Worm (Caenorhabditis elegans) whole organism, dauer: ENCODE results near the gene folt-3.

ENCODE experiments used
- unc-62 ChIP-seq: sonication (generic microtip); optimal IDR thresholded peaks from 2 replicates; lab custom pipeline; 2017; ENCODE audit warnings: missing biosample characterization, missing genetic modification reagents, missing genetic modification characterization

folt-3 gene

ce11 chrV:7562947-7563346 is 46.6 kb downstream of the folt-3 start, which contains the start of gene F19F10.1:
TSS of gene F19F10.1 (plus strand) at chrV:7563247.
- no peak for TF ChIP-seq unc-62 (GFP tag; lab: Kevin White, UChicago)

- TF ChIP-seq unc-62 (GFP tag; lab: Kevin White, UChicago): no peak
Measured at ce11 chrV:7558693-7559092, 50.9 kb downstream of the folt-3 start, which contains the start of gene ets-7. TSS of gene ets-7 (minus strand) at chrV:7558793.

ce11 chrV:7555875-7556274 is 53.7 kb downstream of the folt-3 start:
- TF ChIP-seq unc-62 (GFP tag; lab: Kevin White, UChicago): no peak

ce11 chrV:7553873-7554362 is 55.6 kb downstream of the folt-3 start, which contains the start of gene ttr-10:
TSS of gene ttr-10 (minus strand) at chrV:7553923.
- TF ChIP-seq unc-62 (GFP tag; lab: Kevin White, UChicago): no peak
